Worm (Caenorhabditis elegans) whole organism, mixed stage, embryonic: ENCODE results near the gene srh-182.

ENCODE experiments used
- blmp-1 ChIP-seq: fragments of 150-350 bp; optimal IDR thresholded peaks from 2 replicates; lab custom pipeline; 2014; ENCODE audit warnings: missing biosample characterization, missing genetic modification characterization
- ceh-43 ChIP-seq: fragments of 200-800 bp; sonication (Bioruptor generic); optimal IDR thresholded peaks from 2 replicates; lab custom pipeline; 2018; ENCODE audit warnings: mild to moderate bottlenecking, missing genetic modification characterization, moderate library complexity, missing compliant biosample characterization
- elt-3 ChIP-seq: fragments of 150-350 bp; optimal IDR thresholded peaks from 2 replicates; lab custom pipeline; 2014; ENCODE audit warnings: missing biosample characterization, missing genetic modification characterization
- nhr-12 ChIP-seq: fragments of 150-350 bp; optimal IDR thresholded peaks from 2 replicates; lab custom pipeline; 2014; ENCODE audit warnings: missing biosample characterization, missing genetic modification characterization
- nhr-237 ChIP-seq: fragments of 150-350 bp; optimal IDR thresholded peaks from 2 replicates; lab custom pipeline; 2014; ENCODE audit warnings: missing biosample characterization, missing genetic modification characterization
- nhr-28 ChIP-seq: fragments of 150-350 bp; optimal IDR thresholded peaks from 2 replicates; lab custom pipeline; 2014; ENCODE audit warnings: missing biosample characterization, missing genetic modification characterization
- pha-4 ChIP-seq: fragments of 150-350 bp; optimal IDR thresholded peaks from 2 replicates; lab custom pipeline; 2018; ENCODE audit warnings: missing biosample characterization, missing genetic modification reagents, missing genetic modification characterization
- snpc-4 ChIP-seq: fragments of 150-350 bp; optimal IDR thresholded peaks from 2 replicates; lab custom pipeline; 2014; ENCODE audit warnings: missing biosample characterization, missing genetic modification characterization
- unc-39 ChIP-seq: fragments of 150-350 bp; optimal IDR thresholded peaks from 2 replicates; lab custom pipeline; 2014; ENCODE audit warnings: missing biosample characterization, missing genetic modification characterization
- ztf-11 ChIP-seq: fragments of 150-350 bp; optimal IDR thresholded peaks from 2 replicates; lab custom pipeline; 2014; ENCODE audit warnings: missing biosample characterization, missing genetic modification characterization

ce11 chrV:18444118-18444517 lies 29.2 kb downstream of the srh-182 start, which contains the start of gene ZK228.1:
- TF ChIP-seq nhr-12 (tag; lab: Kevin White, UChicago): no peak
- no peak for TF ChIP-seq elt-3 (tag; lab: Kevin White, UChicago)
- TF ChIP-seq ztf-11 (tag; lab: Kevin White, UChicago): no peak
- no peak for TF ChIP-seq snpc-4 (tag; lab: Kevin White, UChicago)
- no peak for TF ChIP-seq blmp-1 (tag; lab: Kevin White, UChicago)
- TF ChIP-seq ceh-43 (GFP tag; lab: Kevin White, UChicago): no peak
- no peak for TF ChIP-seq nhr-28
- TF ChIP-seq nhr-237 (tag; lab: Kevin White, UChicago): no peak
- no peak for TF ChIP-seq unc-39 (tag; lab: Kevin White, UChicago)
- TF ChIP-seq pha-4: no peak
